Fruit fly (Drosophila melanogaster): ENCODE data around the gene Setd3.

Setd3 gene

DNA sequence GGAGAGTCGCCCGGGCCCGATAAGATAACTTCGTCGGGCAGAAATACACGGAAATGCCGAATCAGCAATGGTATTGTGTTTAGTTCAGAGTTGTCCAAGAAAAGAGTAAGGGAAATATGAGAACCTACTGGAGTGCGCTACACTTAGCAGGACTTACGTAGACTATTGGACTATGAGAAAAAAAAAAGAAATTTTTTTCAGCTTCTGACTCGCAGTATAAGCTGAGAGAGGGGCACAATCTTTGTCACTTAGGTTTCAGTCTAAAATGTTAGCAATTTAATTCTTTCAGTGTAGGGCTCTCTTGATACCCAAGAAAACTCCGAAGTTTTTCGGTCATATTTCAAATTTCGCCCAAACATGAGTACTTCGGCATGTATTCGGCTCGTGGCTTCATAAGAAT is 25.2 kb upstream of the Setd3 start (continued):
- TF ChIP-seq fu2 (GFP tag; optimal IDR thresholded peaks at IDR 0.05), result peak; percentile 58
- TF ChIP-seq CkIIα-i1 (GFP tag; IDR thresholded peaks at IDR 0.05), result no peak
- peak; percentile 82; the same call in 2 of the 3 replicates for TF ChIP-seq otp (GFP tag; IDR thresholded peaks at IDR 0.05)
- no peak for TF ChIP-seq TFAM (GFP tag; optimal IDR thresholded peaks at IDR 0.05)
- no peak for TF ChIP-seq Dp (GFP tag; optimal IDR thresholded peaks at IDR 0.05)
- TF ChIP-seq nau (GFP tag; optimal IDR thresholded peaks at IDR 0.05), result no peak
- peak; percentile 21 for TF ChIP-seq CG17802 (tag; optimal IDR thresholded peaks at IDR 0.05)
- TF ChIP-seq Dip3 (GFP tag; optimal IDR thresholded peaks at IDR 0.05), result peak; percentile 76
- peak; percentile 69 for TF ChIP-seq CG31224 (GFP tag; IDR thresholded peaks at IDR 0.05)
- peak; percentile 70 for TF ChIP-seq CHES-1-like (GFP tag; optimal IDR thresholded peaks at IDR 0.05)
- TF ChIP-seq trem (tag; optimal IDR thresholded peaks at IDR 0.05), result no peak
- no peak for TF ChIP-seq MTF-1 (GFP tag; optimal IDR thresholded peaks at IDR 0.05; ENCODE audit: borderline replicate concordance)
- peak; percentile 35 for TF ChIP-seq CG14710 (tag; optimal IDR thresholded peaks at IDR 0.05)
- peak; percentile 88 for TF ChIP-seq Rfx (GFP tag; IDR thresholded peaks at IDR 0.05)
- TF ChIP-seq lbe (GFP tag; optimal IDR thresholded peaks at IDR 0.05), result peak; percentile 76
- peak; percentile 63 for TF ChIP-seq H2.0 (GFP tag; IDR thresholded peaks at IDR 0.05)
- TF ChIP-seq CG14965 (GFP tag; optimal IDR thresholded peaks at IDR 0.05; ENCODE audit: borderline replicate concordance), result no peak
- TF ChIP-seq mirr (GFP tag; optimal IDR thresholded peaks at IDR 0.05), result no peak
- TF ChIP-seq CG12391 (tag; optimal IDR thresholded peaks at IDR 0.05), result peak; percentile 68
- TF ChIP-seq Ets97D (GFP tag; optimal IDR thresholded peaks at IDR 0.05), result no peak
- TF ChIP-seq ken (GFP tag; IDR thresholded peaks at IDR 0.05), result peak; percentile 78; the same call in 2 of the 3 replicates
- TF ChIP-seq gem (tag; optimal IDR thresholded peaks at IDR 0.05), result peak; percentile 81
- no peak for TF ChIP-seq CG13287 (GFP tag; IDR thresholded peaks at IDR 0.05; ENCODE audit: partially characterized antibody)
- peak; percentile 55 for TF ChIP-seq scrt (GFP tag; optimal IDR thresholded peaks at IDR 0.05)
- TF ChIP-seq CG14014 (GFP tag; IDR thresholded peaks at IDR 0.05), result peak; percentile 81
- TF ChIP-seq maf-S (GFP tag; optimal IDR thresholded peaks at IDR 0.05), result peak; percentile 72
- TF ChIP-seq ash1 (GFP tag; optimal IDR thresholded peaks at IDR 0.05), result no peak
- peak; percentile 60 for TF ChIP-seq CG7987 (GFP tag; optimal IDR thresholded peaks at IDR 0.05)
- no peak for TF ChIP-seq gsb-n (tag; optimal IDR thresholded peaks at IDR 0.05)
- TF ChIP-seq cato (GFP tag; optimal IDR thresholded peaks at IDR 0.05; ENCODE audit: borderline replicate concordance), result peak; percentile 34
- TF ChIP-seq CG7556 (GFP tag; optimal IDR thresholded peaks at IDR 0.05), result peak; percentile 62
- TF ChIP-seq CG42726 (GFP tag; IDR thresholded peaks at IDR 0.05; ENCODE audit: partially characterized antibody), result no peak
- TF ChIP-seq GATAe (GFP tag; conservative IDR thresholded peaks at IDR 0.05), result peak; percentile 77
- peak; percentile 42 for TF ChIP-seq Bteb2 (GFP tag; optimal IDR thresholded peaks at IDR 0.05)
- TF ChIP-seq CG9437 (GFP tag; optimal IDR thresholded peaks at IDR 0.05), result no peak
- TF ChIP-seq ERR (GFP tag; optimal IDR thresholded peaks at IDR 0.05), result peak; percentile 67
- TF ChIP-seq CG4707 (GFP tag; optimal IDR thresholded peaks at IDR 0.05), result no peak
- TF ChIP-seq Max (GFP tag; optimal IDR thresholded peaks at IDR 0.05), result peak; percentile 23
- no peak for TF ChIP-seq tll (GFP tag; optimal IDR thresholded peaks at IDR 0.05)
- TF ChIP-seq peb (GFP tag; IDR thresholded peaks at IDR 0.05), result peak; percentile 58
- no peak for TF ChIP-seq HLH4C (GFP tag; IDR thresholded peaks at IDR 0.05; ENCODE audit: partially characterized antibody)

dm6 chrX:6993350-6993749 is 24.8 kb upstream of the Setd3 start, which contains the start of gene Inx7:
Gene Inx7 (minus strand): TSS chrX:6993612.
- TF ChIP-seq unc-4 (GFP tag; IDR thresholded peaks at IDR 0.05; ENCODE audit: partially characterized antibody) (no peak), wor (GFP tag; IDR thresholded peaks at IDR 0.05) (no peak), CG12219 (GFP tag; optimal IDR thresholded peaks at IDR 0.05) (no peak), CG31441 (GFP tag; IDR thresholded peaks at IDR 0.05) (no peak), Deaf1 (tag; optimal IDR thresholded peaks at IDR 0.05) (peak; percentile 92), Sox100B (GFP tag; optimal IDR thresholded peaks at IDR 0.05) (no peak), sug (tag; optimal IDR thresholded peaks at IDR 0.05) (peak; percentile 10), Oli (tag; optimal IDR thresholded peaks at IDR 0.05) (no peak), CG42726 (GFP tag; IDR thresholded peaks at IDR 0.05; ENCODE audit: partially characterized antibody) (no peak), chinmo (GFP tag; IDR thresholded peaks at IDR 0.05; ENCODE audit: partially characterized antibody) (0 out of 4 replicates have a peak, but pooled peaks have one; percentile 29)
